Fruit fly (Drosophila melanogaster): ENCODE measurements around the gene CG9168.

DNA sequence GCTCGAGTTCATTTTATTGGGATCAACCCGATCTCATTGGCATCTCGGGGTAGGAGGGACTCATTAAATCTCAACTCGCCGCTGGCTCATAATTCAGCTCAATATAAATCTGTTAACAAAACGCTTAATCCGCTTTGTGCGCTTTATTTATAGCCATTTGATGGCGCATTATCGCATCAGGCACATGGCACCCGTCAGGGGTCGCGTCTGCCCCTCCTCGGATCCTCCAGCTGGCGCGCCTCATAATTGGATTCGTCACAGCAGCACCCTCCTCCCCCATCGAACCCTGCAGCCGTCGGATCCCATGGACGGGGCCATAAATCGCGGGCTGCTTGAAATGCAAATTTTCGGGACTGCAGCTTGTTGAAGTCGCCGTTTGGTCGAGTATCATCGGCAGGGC lies 20.4 kb upstream of the CG9168 start:
- TF ChIP-seq h (optimal IDR thresholded peaks at IDR 0.05) (no peak), Myc (optimal IDR thresholded peaks at IDR 0.05) (no peak)

All from Kc167 (cell line).